Worm (Caenorhabditis elegans): ENCODE results near the gene Y113G7A.16.

ce11 chrV:20004385-20004784 is 33.0 kb upstream of the Y113G7A.16 start, which contains the start of gene unc-51:
- TF ChIP-seq egl-13 (tag; optimal IDR thresholded peaks at IDR 0.05) (no peak), sox-4 (tag; optimal IDR thresholded peaks at IDR 0.05) (no peak), elt-2 (tag; optimal IDR thresholded peaks at IDR 0.05) (peak; percentile 9), unc-62 (GFP tag; optimal IDR thresholded peaks at IDR 0.05) (no peak), fos-1 (tag; optimal IDR thresholded peaks at IDR 0.05) (no peak), aly-2 (tag; optimal IDR thresholded peaks at IDR 0.05) (no peak), ztf-11 (tag; optimal IDR thresholded peaks at IDR 0.05) (no peak), lin-15B (tag; optimal IDR thresholded peaks at IDR 0.05) (no peak), ces-1 (GFP tag; optimal IDR thresholded peaks at IDR 0.05) (no peak), aha-1 (tag; optimal IDR thresholded peaks at IDR 0.05) (no peak), ceh-90 (tag; optimal IDR thresholded peaks at IDR 0.05) (no peak), nhr-20 (tag; optimal IDR thresholded peaks at IDR 0.05) (peak; percentile 15), fkh-10 (GFP tag; optimal IDR thresholded peaks at IDR 0.05) (no peak), mep-1 (tag; optimal IDR thresholded peaks at IDR 0.05) (no peak)

Measured in whole organism, L1 larva.